Worm (Caenorhabditis elegans) whole organism, young adult: ENCODE measurements around the gene srw-43.

Experiments used
- B0336.3 ChIP-seq: fragments of 200-800 bp; sonication (Bioruptor generic); IDR thresholded peaks from 2 replicates; pipeline ENCODE4 v1.3.6; 2022; ENCODE audit warnings: missing genetic modification characterization, missing compliant biosample characterization
- ama-1 ChIP-seq, 3 experiments: fragments of 150-350 bp in 1 of 3; sonication (generic microtip) in 2 of 3; optimal IDR thresholded peaks; 2 replicates each; lab custom pipeline; 2014 to 2018; ENCODE audit warnings: missing biosample characterization in 2 of 3, missing genetic modification characterization in 2 of 3, missing genetic modification reagents in 2 of 3
- bed-1 ChIP-seq: fragments of 200-800 bp; sonication (Bioruptor generic); IDR thresholded peaks from 2 replicates; pipeline ENCODE4 v1.3.6; 2022; ENCODE audit warnings: missing genetic modification reagents, missing genetic modification characterization, missing compliant biosample characterization
- bed-2 ChIP-seq: fragments of 200-800 bp; sonication (Bioruptor generic); IDR thresholded peaks from 2 replicates; pipeline ENCODE4 v1.3.6; 2022; ENCODE audit warnings: missing genetic modification reagents, missing genetic modification characterization, missing compliant biosample characterization
- ceh-58 ChIP-seq: fragments of 200-800 bp; sonication (Bioruptor generic); IDR thresholded peaks from 2 replicates; pipeline ENCODE4 v1.3.6; 2022; ENCODE audit warnings: missing genetic modification characterization, missing compliant biosample characterization
- chd-7 ChIP-seq: sonication (generic microtip); optimal IDR thresholded peaks from 2 replicates; lab custom pipeline; 2016; ENCODE audit warnings: mild to moderate bottlenecking, missing genetic modification characterization, moderate library complexity, missing compliant biosample characterization
- efl-1 ChIP-seq: fragments of 150-350 bp; optimal IDR thresholded peaks from 2 replicates; lab custom pipeline; 2014; ENCODE audit warnings: missing biosample characterization, missing genetic modification reagents, missing genetic modification characterization
- madf-10 ChIP-seq: sonication (generic microtip); optimal IDR thresholded peaks from 2 replicates; lab custom pipeline; 2016; ENCODE audit warnings: mild to moderate bottlenecking, missing genetic modification characterization, missing compliant biosample characterization
- mel-28 ChIP-seq: sonication (generic microtip); optimal IDR thresholded peaks from 2 replicates; lab custom pipeline; 2016; ENCODE audit warnings: borderline replicate concordance, mild to moderate bottlenecking, missing genetic modification characterization, missing compliant biosample characterization
- nfya-1 ChIP-seq: sonication (generic microtip); optimal IDR thresholded peaks from 2 replicates; lab custom pipeline; 2017; ENCODE audit warnings: antibody characterized with exemption, missing compliant biosample characterization, missing genetic modification characterization, borderline replicate concordance; ENCODE audit not compliant: insufficient read depth
- pbrm-1 ChIP-seq: fragments of 200-800 bp; sonication (Bioruptor generic); IDR thresholded peaks from 2 replicates; pipeline ENCODE4 v1.3.6; 2022; ENCODE audit warnings: missing genetic modification reagents, missing genetic modification characterization, missing compliant biosample characterization
- rcor-1 ChIP-seq: fragments of 200-800 bp; sonication (Bioruptor generic); IDR thresholded peaks from 2 replicates; pipeline ENCODE4 v1.3.6; 2022; ENCODE audit warnings: missing genetic modification reagents, missing genetic modification characterization, missing compliant biosample characterization
- sea-2 ChIP-seq: fragments of 200-800 bp; sonication (Bioruptor generic); IDR thresholded peaks from 2 replicates; pipeline ENCODE4 v1.3.6; 2022; ENCODE audit warnings: missing genetic modification characterization, missing compliant biosample characterization
- ztf-22 ChIP-seq: fragments of 200-800 bp; sonication (Bioruptor generic); optimal IDR thresholded peaks from 2 replicates; lab custom pipeline; 2018; ENCODE audit warnings: mild to moderate bottlenecking, missing genetic modification characterization, moderate library complexity, missing compliant biosample characterization

ce11 chrV:16679237-16679636 lies 6.6 kb upstream of the srw-43 start, which contains the start of gene srz-103:
- no peak for TF ChIP-seq B0336.3 (GFP tag; lab: Robert Waterston, UW)
- no peak for TF ChIP-seq sea-2
- no peak for TF ChIP-seq madf-10 (tag; lab: Kevin White, UChicago)
- no peak for TF ChIP-seq rcor-1 (GFP tag; lab: Robert Waterston, UW)
- no peak for TF ChIP-seq bed-2
- no peak for TF ChIP-seq nfya-1 (tag; lab: Kevin White, UChicago)
- TF ChIP-seq ztf-22, result no peak
- TF ChIP-seq chd-7 (tag; lab: Kevin White, UChicago), result no peak
- no peak for TF ChIP-seq efl-1 (GFP tag; lab: Kevin White, UChicago)
- TF ChIP-seq mel-28, result no peak
- TF ChIP-seq pbrm-1 (GFP tag; lab: Robert Waterston, UW), result no peak
- no peak for TF ChIP-seq ceh-58 (GFP tag; lab: Robert Waterston, UW)
- no peak for TF ChIP-seq bed-1
- no peak for TF ChIP-seq ama-1 (optimal IDR thresholded peaks at IDR 0.05; lab: Kevin White, UChicago)
- TF ChIP-seq ama-1 (GFP tag; optimal IDR thresholded peaks at IDR 0.05; lab: Kevin White, UChicago), result no peak
